Fruit fly (Drosophila melanogaster) whole organism, embryonic: Measurements from ENCODE around the gene CG10584.
A peak's percentile ranks its signal among the peaks of the same experiment; 100 is the strongest.

Experiments used
- BEAF-32 ChIP-seq: fragments of 200-800 bp; sonication (Bioruptor generic); optimal IDR thresholded peaks from 3 replicates; lab custom pipeline; 2017; ENCODE audit warnings: missing biosample characterization, missing genetic modification characterization, mild to moderate bottlenecking, moderate library complexity, missing genetic modification reagents
- BtbVII ChIP-seq: fragments of 200-800 bp; sonication (Bioruptor generic); optimal IDR thresholded peaks from 3 replicates; lab custom pipeline; 2017; ENCODE audit warnings: missing biosample characterization, mild to moderate bottlenecking, missing genetic modification characterization
- Bteb2 ChIP-seq: fragments of 200-800 bp; sonication (Bioruptor generic); optimal IDR thresholded peaks from 2 replicates; lab custom pipeline; 2016; ENCODE audit warnings: missing biosample characterization, missing genetic modification characterization
- CG10654 ChIP-seq: fragments of 200-800 bp; sonication (Bioruptor generic); optimal IDR thresholded peaks from 2 replicates; lab custom pipeline; 2016; ENCODE audit warnings: missing biosample characterization, missing genetic modification characterization
- CG12299 ChIP-seq: fragments of 200-800 bp; sonication (Bioruptor generic); optimal IDR thresholded peaks from 2 replicates; lab custom pipeline; 2018; ENCODE audit warnings: missing biosample characterization, mild to moderate bottlenecking, missing genetic modification characterization
- CG12769 ChIP-seq: fragments of 200-800 bp; sonication (Bioruptor generic); optimal IDR thresholded peaks from 2 replicates; lab custom pipeline; 2019; ENCODE audit warnings: missing biosample characterization, mild to moderate bottlenecking, missing genetic modification characterization, moderate library complexity
- CG15073 ChIP-seq: fragments of 200-800 bp; sonication (Bioruptor generic); optimal IDR thresholded peaks from 2 replicates; lab custom pipeline; 2016; ENCODE audit warnings: missing biosample characterization, missing genetic modification characterization
- CG30020 ChIP-seq: fragments of 200-800 bp; optimal IDR thresholded peaks from 2 replicates; lab custom pipeline; 2019; ENCODE audit warnings: missing biosample characterization, mild to moderate bottlenecking, missing genetic modification characterization, moderate library complexity
- CG4282 ChIP-seq: fragments of 200-800 bp; sonication (Bioruptor generic); optimal IDR thresholded peaks from 2 replicates; lab custom pipeline; 2016; ENCODE audit warnings: missing biosample characterization, missing genetic modification characterization
- CG5245 ChIP-seq: fragments of 200-800 bp; sonication (Bioruptor generic); optimal IDR thresholded peaks from 3 replicates; lab custom pipeline; 2016; ENCODE audit warnings: missing biosample characterization, missing genetic modification characterization
- CG6175 ChIP-seq: fragments of 200-800 bp; sonication (Bioruptor generic); IDR thresholded peaks from 3 replicates; pipeline ENCODE4 v1.3.6; 2022; ENCODE audit warnings: missing biosample characterization, missing genetic modification characterization
- CG7963 ChIP-seq: fragments of 200-800 bp; sonication (Bioruptor generic); IDR thresholded peaks from 3 replicates; pipeline ENCODE4 v1.3.6; 2022; ENCODE audit warnings: missing biosample characterization, missing genetic modification characterization; ENCODE audit not compliant: partially characterized antibody
- CG9215 ChIP-seq: fragments of 200-800 bp; sonication (Bioruptor generic); IDR thresholded peaks from 2 replicates; pipeline ENCODE4 v1.3.6; 2022; ENCODE audit warnings: missing biosample characterization, missing genetic modification characterization
- CG9932 ChIP-seq: fragments of 200-800 bp; sonication (Bioruptor generic); IDR thresholded peaks from 2 replicates; pipeline ENCODE4 v1.3.6; 2022; ENCODE audit warnings: missing biosample characterization, missing genetic modification characterization
- Camta ChIP-seq: fragments of 200-800 bp; sonication (Bioruptor generic); optimal IDR thresholded peaks from 2 replicates; lab custom pipeline; 2016; ENCODE audit warnings: missing biosample characterization, missing genetic modification characterization
- Drgx ChIP-seq: fragments of 200-800 bp; sonication (Bioruptor generic); IDR thresholded peaks from 2 replicates; pipeline ENCODE4 v1.3.6; 2022; ENCODE audit warnings: missing biosample characterization, missing genetic modification characterization
- E2f2 ChIP-seq: fragments of 200-800 bp; sonication (Bioruptor generic); IDR thresholded peaks from 2 replicates; pipeline ENCODE4 v1.3.6; 2022; ENCODE audit warnings: missing biosample characterization, missing genetic modification characterization
- Hmr ChIP-seq: fragments of 200-800 bp; sonication (Bioruptor generic); optimal IDR thresholded peaks from 3 replicates; lab custom pipeline; 2017; ENCODE audit warnings: mild to moderate bottlenecking, missing biosample characterization, missing genetic modification reagents, missing genetic modification characterization
- Neu2 ChIP-seq: fragments of 200-800 bp; sonication (Bioruptor generic); optimal IDR thresholded peaks from 3 replicates; lab custom pipeline; 2016; ENCODE audit warnings: missing biosample characterization, missing genetic modification characterization, borderline replicate concordance
- Opbp ChIP-seq: fragments of 200-800 bp; sonication (Bioruptor generic); IDR thresholded peaks from 3 replicates; pipeline ENCODE4 v1.3.6; 2022; ENCODE audit warnings: missing biosample characterization, missing genetic modification characterization; ENCODE audit not compliant: partially characterized antibody
- Usf ChIP-seq: fragments of 200-800 bp; sonication (Bioruptor generic); optimal IDR thresholded peaks from 2 replicates; lab custom pipeline; 2017; ENCODE audit warnings: missing genotype, missing biosample characterization, missing genetic modification characterization
- amos ChIP-seq: fragments of 200-800 bp; sonication (Bioruptor generic); IDR thresholded peaks from 2 replicates; pipeline ENCODE4 v1.3.6; 2022; ENCODE audit warnings: missing biosample characterization, missing genetic modification characterization; ENCODE audit not compliant: partially characterized antibody
- bbx ChIP-seq: fragments of 200-800 bp; sonication (Bioruptor generic); IDR thresholded peaks from 2 replicates; pipeline ENCODE4 v1.3.6; 2022; ENCODE audit warnings: missing biosample characterization, missing genetic modification characterization; ENCODE audit not compliant: partially characterized antibody
- dati ChIP-seq: fragments of 200-800 bp; sonication (Bioruptor generic); IDR thresholded peaks from 2 replicates; pipeline ENCODE4 v1.3.6; 2022; ENCODE audit warnings: missing biosample characterization, missing genetic modification characterization
- exex ChIP-seq: fragments of 200-800 bp; sonication (Bioruptor generic); optimal IDR thresholded peaks from 4 replicates; lab custom pipeline; 2018; ENCODE audit warnings: missing biosample characterization, mild to moderate bottlenecking, missing genetic modification characterization, moderate library complexity
- grn ChIP-seq: fragments of 200-800 bp; sonication (Bioruptor generic); optimal IDR thresholded peaks from 3 replicates; lab custom pipeline; 2017; ENCODE audit warnings: missing biosample characterization, missing genetic modification characterization
- lab ChIP-seq: fragments of 200-800 bp; sonication (Bioruptor generic); optimal IDR thresholded peaks from 3 replicates; lab custom pipeline; 2017; ENCODE audit warnings: missing biosample characterization, missing genetic modification characterization, mild to moderate bottlenecking, moderate library complexity, missing genetic modification reagents
- mirr ChIP-seq: fragments of 200-800 bp; sonication (Bioruptor generic); optimal IDR thresholded peaks from 3 replicates; lab custom pipeline; 2018; ENCODE audit warnings: missing biosample characterization, mild to moderate bottlenecking, missing genetic modification characterization
- peb ChIP-seq: fragments of 200-800 bp; sonication (Bioruptor generic); IDR thresholded peaks from 2 replicates; pipeline ENCODE4 v1.3.6; 2022; ENCODE audit warnings: missing biosample characterization, missing genetic modification characterization
- pum ChIP-seq: fragments of 200-800 bp; sonication (Bioruptor generic); optimal IDR thresholded peaks from 2 replicates; lab custom pipeline; 2016; ENCODE audit warnings: missing biosample characterization, missing genetic modification characterization
- pzg ChIP-seq: fragments of 200-800 bp; sonication (Bioruptor generic); optimal IDR thresholded peaks from 3 replicates; lab custom pipeline; 2018; ENCODE audit warnings: missing biosample characterization, mild to moderate bottlenecking, missing genetic modification characterization, moderate library complexity
- ranshi ChIP-seq: fragments of 200-800 bp; sonication (Bioruptor generic); IDR thresholded peaks from 2 replicates; pipeline ENCODE4 v1.3.6; 2022; ENCODE audit warnings: missing biosample characterization, missing genetic modification characterization
- row ChIP-seq: fragments of 200-800 bp; sonication (Bioruptor generic); IDR thresholded peaks from 3 replicates; pipeline ENCODE4 v1.3.6; 2022; ENCODE audit warnings: missing biosample characterization, missing genetic modification characterization
- shn ChIP-seq: fragments of 200-800 bp; sonication (Bioruptor generic); optimal IDR thresholded peaks from 3 replicates; lab custom pipeline; 2016; ENCODE audit warnings: missing biosample characterization, missing genetic modification characterization
- sim ChIP-seq: fragments of 200-800 bp; sonication (Bioruptor generic); IDR thresholded peaks from 2 replicates; pipeline ENCODE4 v1.3.6; 2022; ENCODE audit warnings: missing biosample characterization, missing genetic modification characterization
- ssp ChIP-seq: fragments of 200-800 bp; sonication (Bioruptor generic); IDR thresholded peaks from 2 replicates; pipeline ENCODE4 v1.3.6; 2022; ENCODE audit warnings: missing biosample characterization, missing genetic modification characterization
- tap ChIP-seq: fragments of 200-800 bp; optimal IDR thresholded peaks from 3 replicates; lab custom pipeline; 2019; ENCODE audit warnings: missing biosample characterization, mild to moderate bottlenecking, missing genetic modification characterization, moderate library complexity
- toy ChIP-seq: fragments of 200-800 bp; sonication (Bioruptor generic); IDR thresholded peaks from 2 replicates; pipeline ENCODE4 v1.3.6; 2022; ENCODE audit warnings: missing biosample characterization, missing genetic modification characterization

CG10584 gene

DNA sequence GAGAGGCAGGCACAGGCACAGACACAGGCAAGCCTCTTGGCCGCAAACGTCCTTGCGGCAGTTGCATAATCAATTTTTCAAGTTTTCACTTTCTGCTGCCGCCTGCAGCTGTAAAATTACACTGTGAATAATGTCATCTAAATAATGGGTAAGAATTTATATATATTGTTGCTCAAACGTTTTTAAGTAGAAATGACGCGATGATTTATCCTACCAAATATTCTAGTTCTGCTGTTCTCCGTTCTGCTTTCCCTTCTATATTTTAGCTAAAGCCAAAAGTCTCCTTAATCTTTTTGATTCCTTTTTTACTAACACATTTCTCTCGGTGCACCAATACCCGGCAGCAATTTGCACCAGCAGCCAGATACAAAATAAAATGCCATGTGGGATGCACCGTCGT lies 49.3 kb upstream of the CG10584 start:
- TF ChIP-seq Drgx (GFP tag; lab: Robert Waterston, UW) = peak; percentile 57
- TF ChIP-seq dati (GFP tag; lab: Robert Waterston, UW) = no peak

DNA sequence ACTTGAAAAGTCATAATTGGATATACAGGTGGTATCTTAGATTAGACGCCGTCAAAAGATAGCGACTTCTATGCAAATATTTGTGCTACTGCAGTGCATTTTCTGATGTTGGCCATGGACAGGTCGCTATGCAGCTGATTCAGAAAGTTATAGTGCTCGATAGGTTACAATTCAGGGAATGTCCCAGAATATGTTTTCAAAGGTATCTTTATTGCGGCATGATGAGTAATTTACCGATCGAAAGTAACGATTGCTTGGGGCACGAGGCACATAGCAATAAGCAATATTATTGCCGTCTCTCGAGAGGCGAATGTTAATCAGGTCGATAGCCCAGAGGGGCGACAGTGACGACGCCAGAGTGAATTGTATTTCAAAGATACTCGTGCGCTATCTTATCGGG lies 38.9 kb upstream of the CG10584 start:
- no peak for TF ChIP-seq CG4282 (GFP tag; lab: Kevin White, UChicago)
- no peak for TF ChIP-seq bbx (GFP tag; lab: Robert Waterston, UW)
- TF ChIP-seq lab (GFP tag; lab: Kevin White, UChicago) = no peak
- TF ChIP-seq amos (GFP tag; lab: Robert Waterston, UW) = no peak
- no peak for TF ChIP-seq Hmr (GFP tag; lab: Kevin White, UChicago)
- TF ChIP-seq tap (tag; lab: Kevin White, UChicago) = no peak
- no peak for TF ChIP-seq shn (GFP tag; lab: Kevin White, UChicago)
- TF ChIP-seq toy (GFP tag; lab: Robert Waterston, UW) = no peak
- no peak for TF ChIP-seq CG12769 (tag; lab: Kevin White, UChicago)
- no peak for TF ChIP-seq peb (GFP tag; lab: Robert Waterston, UW)
- TF ChIP-seq ssp (GFP tag; lab: Robert Waterston, UW) = no peak
- no peak for TF ChIP-seq BEAF-32 (GFP tag; lab: Kevin White, UChicago)
- TF ChIP-seq BtbVII (GFP tag; lab: Kevin White, UChicago) = no peak
- TF ChIP-seq pum (GFP tag; lab: Kevin White, UChicago) = no peak
- no peak for TF ChIP-seq Opbp (GFP tag; lab: Robert Waterston, UW)

DNA sequence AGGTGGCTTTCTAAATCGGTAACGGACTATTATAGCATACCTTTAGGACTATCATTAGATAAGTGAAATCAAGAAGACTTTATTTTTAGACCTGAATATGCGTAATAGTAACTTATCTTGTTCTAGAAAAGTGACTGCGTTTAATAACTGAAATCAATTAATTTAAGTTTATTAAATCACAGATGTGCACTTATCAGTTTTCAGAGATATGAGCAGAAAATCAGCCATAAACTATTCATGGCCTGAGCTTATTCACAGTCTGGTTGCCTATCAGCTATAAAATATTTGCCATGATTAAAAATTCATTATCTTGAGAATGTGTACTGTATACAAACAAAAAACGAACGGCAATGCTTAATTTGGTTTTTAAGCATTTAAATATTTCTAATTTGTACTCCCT lies 38.3 kb upstream of the CG10584 start:
- TF ChIP-seq pzg (GFP tag; lab: Kevin White, UChicago) (no peak), CG7963 (GFP tag; lab: Robert Waterston, UW) (no peak), exex (tag; lab: Kevin White, UChicago) (peak; percentile 96), CG5245 (GFP tag; lab: Kevin White, UChicago) (no peak), Neu2 (GFP tag; lab: Kevin White, UChicago) (no peak), Usf (GFP tag; lab: Kevin White, UChicago) (no peak), ranshi (GFP tag; lab: Robert Waterston, UW) (no peak), grn (GFP tag; lab: Kevin White, UChicago) (peak; percentile 43), CG6175 (GFP tag; lab: Robert Waterston, UW) (no peak), sim (GFP tag; lab: Robert Waterston, UW) (no peak), E2f2 (GFP tag; lab: Robert Waterston, UW) (no peak), CG9215 (GFP tag; lab: Robert Waterston, UW) (no peak), CG9932 (GFP tag; lab: Robert Waterston, UW) (no peak), CG12299 (tag; lab: Kevin White, UChicago) (no peak), mirr (GFP tag; lab: Kevin White, UChicago) (peak; percentile 48), row (GFP tag; lab: Robert Waterston, UW) (no peak), CG30020 (tag; lab: Kevin White, UChicago) (no peak), CG15073 (GFP tag; lab: Kevin White, UChicago) (no peak), CG10654 (no peak), Camta (GFP tag; lab: Kevin White, UChicago) (no peak), Bteb2 (GFP tag; lab: Kevin White, UChicago) (no peak)
